Fruit fly (Drosophila melanogaster): Measurements from ENCODE around the gene CG14691.

- TF ChIP-seq D1 (tag; optimal IDR thresholded peaks at IDR 0.05) (no peak), CG15710 (tag; optimal IDR thresholded peaks at IDR 0.05) (no peak), EcR (GFP tag; optimal IDR thresholded peaks at IDR 0.05) (no peak), CG8301 (tag; optimal IDR thresholded peaks at IDR 0.05) (no peak), fd96Ca (GFP tag; IDR thresholded peaks at IDR 0.05) (no peak), Ets98B (GFP tag; IDR thresholded peaks at IDR 0.05) (no peak), CG34367 (tag; optimal IDR thresholded peaks at IDR 0.05) (no peak), CG32121 (GFP tag; IDR thresholded peaks at IDR 0.05) (no peak), Pif1B (GFP tag; optimal IDR thresholded peaks at IDR 0.05) (no peak), CG13204 (GFP tag; optimal IDR thresholded peaks at IDR 0.05) (no peak), CG9948 (tag; optimal IDR thresholded peaks at IDR 0.05) (no peak), CG12605 (GFP tag; IDR thresholded peaks at IDR 0.05) (no peak), gl (tag; optimal IDR thresholded peaks at IDR 0.05) (no peak)
These were observed 32.8 kb upstream of the CG14691 start, which contains the start of the genes Art1 and Mcm5 for dm6 chr3R:10788186-10788585.
